Worm (Caenorhabditis elegans) whole organism, L3 larva: Measurements from ENCODE around the gene sna-1.

ENCODE experiments used
- ZK546.5 ChIP-seq: sonication (generic microtip); optimal IDR thresholded peaks from 2 replicates; lab custom pipeline; 2017; ENCODE audit warnings: missing biosample characterization, missing genetic modification characterization
- ceh-82 ChIP-seq: fragments of 150-350 bp; optimal IDR thresholded peaks from 2 replicates; lab custom pipeline; 2014; ENCODE audit warnings: missing biosample characterization, missing genetic modification characterization
- egl-27 ChIP-seq: sonication (generic microtip); optimal IDR thresholded peaks from 4 replicates; lab custom pipeline; 2017; ENCODE audit warnings: missing biosample characterization, missing genetic modification reagents, missing genetic modification characterization
- eor-1 ChIP-seq, 2 experiments: fragments of 150-350 bp; optimal IDR thresholded peaks; 2 replicates each; lab custom pipeline; 2014 to 2018; ENCODE audit warnings: missing biosample characterization in 2 of 2, missing genetic modification characterization in 2 of 2
- hmg-11 ChIP-seq: sonication (generic microtip); optimal IDR thresholded peaks from 2 replicates; lab custom pipeline; 2016; ENCODE audit warnings: missing genetic modification characterization, missing compliant biosample characterization
- nhr-11 ChIP-seq: fragments of 150-350 bp; optimal IDR thresholded peaks from 2 replicates; lab custom pipeline; 2014; ENCODE audit warnings: missing biosample characterization, missing genetic modification characterization
- nhr-23 ChIP-seq: fragments of 150-350 bp; optimal IDR thresholded peaks from 2 replicates; lab custom pipeline; 2014; ENCODE audit warnings: missing biosample characterization, missing genetic modification reagents, missing genetic modification characterization
- nhr-76 ChIP-seq: fragments of 150-350 bp; sonication (generic microtip); optimal IDR thresholded peaks from 5 replicates; lab custom pipeline; 2014; ENCODE audit warnings: missing biosample characterization, missing genetic modification characterization
- pha-4 ChIP-seq: fragments of 150-350 bp; optimal IDR thresholded peaks from 2 replicates; lab custom pipeline; 2014; ENCODE audit warnings: missing biosample characterization, missing genetic modification reagents, missing genetic modification characterization
- snpc-4 ChIP-seq: fragments of 150-350 bp; optimal IDR thresholded peaks from 2 replicates; lab custom pipeline; 2014; ENCODE audit warnings: missing biosample characterization, missing genetic modification characterization

sna-1 gene

DNA sequence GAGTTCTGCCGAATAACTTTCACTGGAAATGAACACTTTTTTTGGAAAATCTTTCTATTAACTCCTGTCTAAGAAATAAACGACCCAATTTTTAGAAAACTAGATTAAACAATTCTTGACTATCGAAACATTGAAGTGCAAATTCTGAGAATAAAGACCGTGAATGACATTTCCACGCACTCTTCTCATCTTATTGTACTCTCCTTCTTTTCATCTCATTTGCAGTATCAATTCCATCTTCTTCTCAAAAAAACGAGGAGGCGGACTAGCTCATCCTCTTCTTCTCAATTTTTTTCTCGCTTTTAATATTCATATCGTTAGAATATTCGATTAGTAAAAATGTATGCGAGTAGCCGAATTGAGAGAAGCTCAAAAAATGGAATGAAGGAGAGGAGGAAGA lies 48.8 kb downstream of the sna-1 start:
- TF ChIP-seq nhr-76 (tag; lab: Kevin White, UChicago) (no peak), ZK546.5 (tag; lab: Kevin White, UChicago) (no peak), nhr-11 (tag; lab: Kevin White, UChicago) (no peak), ceh-82 (tag; lab: Kevin White, UChicago) (no peak), hmg-11 (tag; lab: Kevin White, UChicago) (no peak), nhr-23 (tag; lab: Kevin White, UChicago) (no peak), snpc-4 (tag; lab: Kevin White, UChicago) (no peak), egl-27 (tag; lab: Kevin White, UChicago) (no peak), pha-4 (tag; lab: Kevin White, UChicago) (no peak), eor-1 (tag; optimal IDR thresholded peaks at IDR 0.05; lab: Kevin White, UChicago) (no peak)
